Worm (Caenorhabditis elegans) whole organism, L1 larva: ENCODE measurements around the gene Y25C1A.6.

Experiments
- aly-2 ChIP-seq: fragments of 150-350 bp; optimal IDR thresholded peaks from 2 replicates; lab custom pipeline; 2014; ENCODE audit warnings: missing biosample characterization, missing genetic modification characterization
- blmp-1 ChIP-seq: fragments of 150-350 bp; optimal IDR thresholded peaks from 2 replicates; lab custom pipeline; 2014; ENCODE audit warnings: missing biosample characterization, missing genetic modification characterization
- ceh-82 ChIP-seq, 3 experiments: fragments of 150-350 bp in 1 of 3; sonication (generic microtip) in 2 of 3; optimal IDR thresholded peaks; 2 replicates each; lab custom pipeline; 2014 to 2017; ENCODE audit warnings: missing biosample characterization in 3 of 3, missing genetic modification characterization in 3 of 3
- dsc-1 ChIP-seq: sonication (generic microtip); optimal IDR thresholded peaks from 2 replicates; lab custom pipeline; 2016; ENCODE audit warnings: mild to moderate bottlenecking, missing genetic modification characterization, missing compliant biosample characterization
- fkh-10 ChIP-seq: sonication (generic microtip); optimal IDR thresholded peaks from 2 replicates; lab custom pipeline; 2017; ENCODE audit warnings: missing biosample characterization, missing genetic modification reagents, missing genetic modification characterization
- jun-1 ChIP-seq: fragments of 150-350 bp; optimal IDR thresholded peaks from 2 replicates; lab custom pipeline; 2014; ENCODE audit warnings: missing biosample characterization, missing genetic modification reagents, missing genetic modification characterization
- lin-39 ChIP-seq: fragments of 150-350 bp; optimal IDR thresholded peaks from 2 replicates; lab custom pipeline; 2014; ENCODE audit warnings: missing biosample characterization, missing genetic modification reagents, missing genetic modification characterization
- nhr-237 ChIP-seq: fragments of 150-350 bp; optimal IDR thresholded peaks from 2 replicates; lab custom pipeline; 2014; ENCODE audit warnings: missing biosample characterization, missing genetic modification characterization
- pag-3 ChIP-seq: sonication (generic microtip); optimal IDR thresholded peaks from 2 replicates; lab custom pipeline; 2017; ENCODE audit warnings: missing genetic modification characterization, mild to moderate bottlenecking, missing compliant biosample characterization, antibody characterized with exemption, borderline replicate concordance; ENCODE audit not compliant: insufficient read depth
- sox-4 ChIP-seq: sonication (generic microtip); optimal IDR thresholded peaks from 2 replicates; lab custom pipeline; 2016; ENCODE audit warnings: missing genetic modification characterization, missing compliant biosample characterization

DNA sequence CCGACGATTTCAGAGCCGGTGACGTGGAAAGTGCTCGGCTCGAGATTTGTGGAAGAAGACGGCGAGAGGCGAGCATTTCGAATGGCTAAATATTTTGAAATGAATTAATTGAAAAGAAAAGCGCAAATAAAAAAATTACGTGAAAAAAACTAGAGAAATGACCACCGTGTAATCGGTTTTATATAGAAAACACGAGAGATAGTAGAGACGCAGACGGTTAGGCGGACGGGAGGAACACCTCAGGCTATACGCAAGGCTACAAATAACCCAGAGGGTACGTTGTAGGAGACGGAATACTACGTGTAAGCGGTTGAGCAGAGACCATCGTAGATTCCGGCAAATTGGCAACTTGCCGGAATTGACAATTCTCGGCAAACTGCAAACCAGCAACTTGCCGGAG is 50.3 kb downstream of the Y25C1A.6 start, which contains the start of gene Y25C1A.13:
- no peak for TF ChIP-seq blmp-1 (tag; lab: Kevin White, UChicago)
- TF ChIP-seq aly-2 (tag; lab: Kevin White, UChicago), result no peak
- no peak for TF ChIP-seq pag-3
- TF ChIP-seq fkh-10, result no peak
- no peak for TF ChIP-seq jun-1 (tag; lab: Kevin White, UChicago)
- TF ChIP-seq nhr-237 (tag; lab: Kevin White, UChicago), result no peak
- no peak for TF ChIP-seq ceh-82 (tag; optimal IDR thresholded peaks at IDR 0.05; lab: Kevin White, UChicago)
- TF ChIP-seq dsc-1 (tag; lab: Kevin White, UChicago), result no peak
- TF ChIP-seq sox-4 (tag; lab: Kevin White, UChicago), result no peak
- TF ChIP-seq lin-39 (tag; lab: Kevin White, UChicago), result no peak
